Worm (Caenorhabditis elegans): ENCODE results near the gene pals-37.

pals-37 gene

ce11 chrV:12400677-12401236 lies 40.6 kb downstream of the pals-37 start, which contains the start of the genes K01D12.20 and miga-1:
TSS of gene K01D12.20 (minus strand) at chrV:12400814.
TSS of gene miga-1 (minus strand) at chrV:12400859.
- TF ChIP-seq ztf-11 (tag; optimal IDR thresholded peaks at IDR 0.05) (no peak), unc-120 (tag; optimal IDR thresholded peaks at IDR 0.05; ENCODE audit: poor library complexity, severe bottlenecking) (no peak), ham-2 (GFP tag; optimal IDR thresholded peaks at IDR 0.05) (no peak), zip-8 (tag; optimal IDR thresholded peaks at IDR 0.05) (peak; percentile 71)

- TF ChIP-seq elt-1 (tag; optimal IDR thresholded peaks at IDR 0.05; ENCODE audit: borderline replicate concordance, insufficient read depth) (no peak), nhr-28 (tag; optimal IDR thresholded peaks at IDR 0.05) (no peak)
Measured at ce11 chrV:12397545-12397944, 43.8 kb downstream of the pals-37 start, which contains the start of gene K01D12.5. TSS of gene K01D12.5 (plus strand) at chrV:12397845.

- TF ChIP-seq nhr-28 (tag; optimal IDR thresholded peaks at IDR 0.05) (no peak), elt-1 (tag; optimal IDR thresholded peaks at IDR 0.05; ENCODE audit: borderline replicate concordance, insufficient read depth) (no peak), unc-39 (tag; optimal IDR thresholded peaks at IDR 0.05) (no peak), lin-13 (tag; optimal IDR thresholded peaks at IDR 0.05) (no peak), flh-1 (GFP tag; optimal IDR thresholded peaks at IDR 0.05) (no peak), ztf-11 (tag; optimal IDR thresholded peaks at IDR 0.05) (no peak), M03D4.4 (tag; optimal IDR thresholded peaks at IDR 0.05) (no peak), tbx-8 (GFP tag; optimal IDR thresholded peaks at IDR 0.05) (no peak), mab-5 (tag; optimal IDR thresholded peaks at IDR 0.05) (no peak), nhr-2 (tag; optimal IDR thresholded peaks at IDR 0.05) (no peak), elt-3 (tag; optimal IDR thresholded peaks at IDR 0.05) (no peak), unc-120 (tag; optimal IDR thresholded peaks at IDR 0.05; ENCODE audit: poor library complexity, severe bottlenecking) (no peak), bed-3 (GFP tag; optimal IDR thresholded peaks at IDR 0.05) (no peak), nhr-12 (tag; optimal IDR thresholded peaks at IDR 0.05) (no peak), snpc-4 (tag; optimal IDR thresholded peaks at IDR 0.05) (no peak), hlh-1 (tag; optimal IDR thresholded peaks at IDR 0.05) (no peak), lin-32 (GFP tag; optimal IDR thresholded peaks at IDR 0.05) (no peak), blmp-1 (tag; optimal IDR thresholded peaks at IDR 0.05) (no peak), ceh-39 (tag; optimal IDR thresholded peaks at IDR 0.05) (no peak), ces-1 (GFP tag; optimal IDR thresholded peaks at IDR 0.05) (no peak)
Measured at ce11 chrV:12395699-12396098, 45.6 kb downstream of the pals-37 start, which contains the start of gene twk-14. TSS of gene twk-14 (minus strand) at chrV:12395706.

Data from whole organism, mixed stage, embryonic.